Worm (Caenorhabditis elegans): ENCODE data around the gene C14C6.6.

DNA sequence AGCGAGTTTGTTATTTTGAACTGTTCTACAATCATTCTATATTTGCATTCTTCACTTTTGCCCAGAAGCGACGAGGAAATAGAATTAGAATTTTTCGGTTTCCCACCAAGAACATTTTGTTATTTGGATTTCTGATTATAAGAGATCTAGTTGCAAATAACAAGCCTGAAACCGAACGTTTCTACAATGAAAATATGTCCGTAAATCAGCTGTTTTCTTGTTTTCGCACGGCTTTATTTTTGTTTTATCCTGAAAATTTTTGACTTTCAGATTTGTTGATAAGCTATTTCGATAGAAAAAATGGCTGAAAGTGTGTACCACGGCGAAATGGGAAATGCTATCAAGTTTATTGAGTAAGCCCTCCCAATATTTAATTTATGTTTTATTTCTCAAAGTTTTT is 20.3 kb downstream of the C14C6.6 start, which contains the start of gene srw-108:
- TF ChIP-seq nhr-10 (tag; optimal IDR thresholded peaks at IDR 0.05) (no peak), nhr-11 (tag; optimal IDR thresholded peaks at IDR 0.05) (no peak), snpc-4 (tag; optimal IDR thresholded peaks at IDR 0.05) (no peak), lsy-2 (tag; optimal IDR thresholded peaks at IDR 0.05) (no peak), unc-55 (GFP tag; optimal IDR thresholded peaks at IDR 0.05) (no peak), lin-11 (tag; optimal IDR thresholded peaks at IDR 0.05) (no peak), C34F6.9 (tag; optimal IDR thresholded peaks at IDR 0.05) (no peak), unc-62 (GFP tag; optimal IDR thresholded peaks at IDR 0.05) (no peak), mdl-1 (tag; optimal IDR thresholded peaks at IDR 0.05) (no peak), fos-1 (tag; optimal IDR thresholded peaks at IDR 0.05) (no peak), elt-3 (tag; optimal IDR thresholded peaks at IDR 0.05) (no peak)
